Worm (Caenorhabditis elegans) whole organism, late embryonic: ENCODE results near the gene F28H7.8.

Experiments used
- C38D4.7 ChIP-seq: fragments of 200-800 bp; sonication (Bioruptor generic); optimal IDR thresholded peaks from 2 replicates; lab custom pipeline; 2018; ENCODE audit warnings: mild to moderate bottlenecking, missing genetic modification characterization, moderate library complexity, missing compliant biosample characterization
- F13H6.1 ChIP-seq: sonication (generic microtip); optimal IDR thresholded peaks from 2 replicates; lab custom pipeline; 2016; ENCODE audit warnings: missing genetic modification characterization, missing compliant biosample characterization
- T23F11.4 ChIP-seq: fragments of 200-800 bp; sonication (Bioruptor generic); optimal IDR thresholded peaks from 2 replicates; lab custom pipeline; 2018; ENCODE audit warnings: mild to moderate bottlenecking, missing genetic modification characterization, missing compliant biosample characterization
- Y22D7AL.16 ChIP-seq: sonication (generic microtip); optimal IDR thresholded peaks from 2 replicates; lab custom pipeline; 2016; ENCODE audit warnings: missing genetic modification characterization, missing compliant biosample characterization
- ahr-1 ChIP-seq: sonication (generic microtip); optimal IDR thresholded peaks from 2 replicates; lab custom pipeline; 2016; ENCODE audit warnings: missing genetic modification characterization, missing compliant biosample characterization
- ceh-14 ChIP-seq: sonication (generic microtip); optimal IDR thresholded peaks from 2 replicates; lab custom pipeline; 2016; ENCODE audit warnings: missing genotype, missing genetic modification characterization, missing compliant biosample characterization
- ceh-18 ChIP-seq: sonication (generic microtip); optimal IDR thresholded peaks from 2 replicates; lab custom pipeline; 2016; ENCODE audit warnings: missing genetic modification characterization, missing compliant biosample characterization
- ceh-19 ChIP-seq: fragments of 200-800 bp; sonication (Bioruptor generic); optimal IDR thresholded peaks from 2 replicates; lab custom pipeline; 2018; ENCODE audit warnings: mild to moderate bottlenecking, missing genetic modification characterization, missing compliant biosample characterization
- ceh-24 ChIP-seq: sonication (generic microtip); optimal IDR thresholded peaks from 2 replicates; lab custom pipeline; 2016; ENCODE audit warnings: mild to moderate bottlenecking, missing genetic modification characterization, missing compliant biosample characterization
- ceh-30 ChIP-seq: fragments of 150-350 bp; optimal IDR thresholded peaks from 2 replicates; lab custom pipeline; 2014; ENCODE audit warnings: missing biosample characterization, missing genetic modification characterization
- ceh-31 ChIP-seq: sonication (generic microtip); optimal IDR thresholded peaks from 2 replicates; lab custom pipeline; 2016; ENCODE audit warnings: missing genetic modification characterization, missing compliant biosample characterization
- ceh-34 ChIP-seq: sonication (generic microtip); optimal IDR thresholded peaks from 2 replicates; lab custom pipeline; 2016; ENCODE audit warnings: mild to moderate bottlenecking, missing genetic modification characterization, missing compliant biosample characterization
- ceh-45 ChIP-seq: fragments of 200-800 bp; sonication (Bioruptor generic); IDR thresholded peaks from 2 replicates; pipeline ENCODE4 v1.3.6; 2022; ENCODE audit warnings: missing genetic modification reagents, missing genetic modification characterization, missing compliant biosample characterization
- ceh-48 ChIP-seq: sonication (generic microtip); optimal IDR thresholded peaks from 2 replicates; lab custom pipeline; 2016; ENCODE audit warnings: missing genetic modification characterization, inconsistent platforms, missing compliant biosample characterization
- ceh-9 ChIP-seq: sonication (generic microtip); optimal IDR thresholded peaks from 2 replicates; lab custom pipeline; 2016; ENCODE audit warnings: mild to moderate bottlenecking, missing genetic modification characterization, inconsistent platforms, missing compliant biosample characterization
- che-1 ChIP-seq: sonication (generic microtip); optimal IDR thresholded peaks from 2 replicates; lab custom pipeline; 2016; ENCODE audit warnings: mild to moderate bottlenecking, missing genetic modification characterization, missing compliant biosample characterization
- elt-2 ChIP-seq: sonication (generic microtip); optimal IDR thresholded peaks from 2 replicates; lab custom pipeline; 2016; ENCODE audit warnings: missing genetic modification reagents, missing genetic modification characterization, missing compliant biosample characterization
- fkh-10 ChIP-seq: fragments of 150-350 bp; optimal IDR thresholded peaks from 2 replicates; lab custom pipeline; 2014; ENCODE audit warnings: missing biosample characterization, missing genetic modification reagents, missing genetic modification characterization
- gmeb-2 ChIP-seq: sonication (generic microtip); optimal IDR thresholded peaks from 2 replicates; lab custom pipeline; 2016; ENCODE audit warnings: missing genetic modification characterization, inconsistent platforms, missing compliant biosample characterization
- hlh-13 ChIP-seq: fragments of 200-800 bp; sonication (Bioruptor generic); optimal IDR thresholded peaks from 2 replicates; lab custom pipeline; 2018; ENCODE audit warnings: mild to moderate bottlenecking, missing genetic modification characterization, missing compliant biosample characterization
- hlh-15 ChIP-seq: sonication (generic microtip); optimal IDR thresholded peaks from 2 replicates; lab custom pipeline; 2016; ENCODE audit warnings: missing genetic modification characterization, missing compliant biosample characterization
- hlh-30 ChIP-seq: sonication (generic microtip); optimal IDR thresholded peaks from 2 replicates; lab custom pipeline; 2017; ENCODE audit warnings: antibody characterized with exemption, missing genetic modification characterization, missing compliant biosample characterization; ENCODE audit not compliant: insufficient read depth
- hlh-8 ChIP-seq: sonication (generic microtip); optimal IDR thresholded peaks from 2 replicates; lab custom pipeline; 2016; ENCODE audit warnings: missing genotype, missing genetic modification characterization, missing compliant biosample characterization
- lim-6 ChIP-seq: sonication (generic microtip); optimal IDR thresholded peaks from 2 replicates; lab custom pipeline; 2016; ENCODE audit warnings: missing genetic modification characterization, missing compliant biosample characterization
- madf-2 ChIP-seq: sonication (generic microtip); optimal IDR thresholded peaks from 2 replicates; lab custom pipeline; 2017; ENCODE audit warnings: missing genetic modification characterization, missing compliant biosample characterization
- mec-3 ChIP-seq: sonication (generic microtip); optimal IDR thresholded peaks from 2 replicates; lab custom pipeline; 2016; ENCODE audit warnings: borderline replicate concordance, missing genetic modification characterization, missing compliant biosample characterization
- nfya-1 ChIP-seq: sonication (generic microtip); optimal IDR thresholded peaks from 2 replicates; lab custom pipeline; 2017; ENCODE audit warnings: missing genetic modification characterization, mild to moderate bottlenecking, missing compliant biosample characterization, antibody characterized with exemption, moderate library complexity
- nhr-232 ChIP-seq: sonication (generic microtip); optimal IDR thresholded peaks from 2 replicates; lab custom pipeline; 2016; ENCODE audit warnings: missing genetic modification characterization, missing compliant biosample characterization
- npax-4 ChIP-seq: sonication (generic microtip); optimal IDR thresholded peaks from 2 replicates; lab custom pipeline; 2016; ENCODE audit warnings: missing genetic modification characterization, missing compliant biosample characterization
- pag-3 ChIP-seq: sonication (generic microtip); optimal IDR thresholded peaks from 2 replicates; lab custom pipeline; 2016; ENCODE audit warnings: missing compliant biosample characterization, missing genetic modification characterization, borderline replicate concordance
- pat-9 ChIP-seq: fragments of 200-800 bp; sonication (Bioruptor generic); optimal IDR thresholded peaks from 2 replicates; lab custom pipeline; 2018; ENCODE audit warnings: mild to moderate bottlenecking, missing genetic modification characterization, moderate library complexity, missing compliant biosample characterization
- pha-2 ChIP-seq: sonication (generic microtip); optimal IDR thresholded peaks from 2 replicates; lab custom pipeline; 2017; ENCODE audit warnings: mild to moderate bottlenecking, missing genetic modification characterization, missing compliant biosample characterization
- pqm-1 ChIP-seq: sonication (generic microtip); optimal IDR thresholded peaks from 2 replicates; lab custom pipeline; 2016; ENCODE audit warnings: missing genetic modification characterization, missing compliant biosample characterization
- ref-2 ChIP-seq: sonication (generic microtip); optimal IDR thresholded peaks from 2 replicates; lab custom pipeline; 2016; ENCODE audit warnings: missing genetic modification characterization, missing compliant biosample characterization
- sdc-2 ChIP-seq: sonication (generic microtip); optimal IDR thresholded peaks from 2 replicates; lab custom pipeline; 2016; ENCODE audit warnings: missing genotype, missing genetic modification characterization, missing compliant biosample characterization
- sox-4 ChIP-seq: sonication (generic microtip); optimal IDR thresholded peaks from 2 replicates; lab custom pipeline; 2017; ENCODE audit warnings: mild to moderate bottlenecking, missing genetic modification characterization, inconsistent platforms, missing compliant biosample characterization
- syd-9 ChIP-seq: sonication (generic microtip); optimal IDR thresholded peaks from 2 replicates; lab custom pipeline; 2016; ENCODE audit warnings: mild to moderate bottlenecking, missing genetic modification characterization, moderate library complexity, missing compliant biosample characterization
- ttx-3 ChIP-seq: sonication (generic microtip); optimal IDR thresholded peaks from 2 replicates; lab custom pipeline; 2016; ENCODE audit warnings: missing genetic modification reagents, missing genetic modification characterization, missing compliant biosample characterization
- unc-3 ChIP-seq, 2 experiments: fragments of 200-800 bp in 1 of 2; sonication (Bioruptor generic) in 1 of 2; sonication (generic microtip) in 1 of 2; conservative IDR thresholded peaks in 1 of 2; optimal IDR thresholded peaks in 1 of 2; 2 replicates each; pipeline versions ENCODE4 v1.3.6 to Lab custom; 2016 to 2022; ENCODE audit warnings: missing compliant biosample characterization in 2 of 2, missing genetic modification characterization in 2 of 2, missing genetic modification reagents in 1 of 2
- unc-55 ChIP-seq: sonication (generic microtip); optimal IDR thresholded peaks from 2 replicates; lab custom pipeline; 2017; ENCODE audit warnings: missing biosample characterization, missing genetic modification reagents, missing genetic modification characterization

The F28H7.8 gene

DNA sequence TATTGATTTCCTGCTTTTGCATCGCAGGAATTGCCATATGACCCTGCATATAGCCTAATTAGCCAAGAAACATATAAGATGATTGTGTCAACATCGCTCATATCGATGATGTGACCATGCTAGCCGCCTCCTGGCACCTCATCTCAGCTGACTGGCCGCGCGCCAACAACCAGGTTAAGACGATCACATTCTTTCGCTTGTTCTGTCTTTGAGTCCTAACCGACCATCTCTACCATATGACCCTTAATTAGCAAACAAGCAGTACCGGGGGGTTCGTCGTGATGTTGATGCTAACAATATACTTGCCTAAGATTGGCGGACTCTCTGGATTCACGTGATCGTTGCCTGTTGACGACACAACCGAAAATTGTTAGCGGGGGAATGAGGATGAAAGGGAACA, 36.2 kb upstream of the F28H7.8 start:
- TF ChIP-seq pqm-1 (tag; lab: Kevin White, UChicago) (no peak), ceh-24 (no peak), pag-3 (tag; lab: Kevin White, UChicago) (no peak), mec-3 (no peak), sox-4 (tag; lab: Kevin White, UChicago) (no peak), hlh-30 (tag; lab: Kevin White, UChicago) (peak; percentile 42)

DNA sequence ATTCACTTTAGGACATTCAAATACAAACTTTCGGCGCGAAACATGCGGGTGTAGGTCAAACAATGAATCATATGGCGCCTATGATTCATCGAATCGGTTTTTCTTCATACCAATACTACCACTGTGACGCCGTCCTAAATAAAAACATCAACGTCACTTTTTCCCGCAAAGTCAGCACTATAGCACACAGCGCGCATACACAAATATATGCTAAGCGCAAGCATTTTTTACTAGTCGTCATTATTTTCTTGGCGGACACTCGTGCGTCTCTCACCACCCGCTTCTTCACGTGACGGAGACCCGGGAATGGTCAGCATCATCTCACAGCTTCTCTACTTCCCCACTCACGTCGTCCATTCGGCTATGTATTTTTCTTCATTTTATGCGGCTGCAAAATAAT, 35.6 kb upstream of the F28H7.8 start:
- TF ChIP-seq ceh-31 = no peak
- TF ChIP-seq ref-2 = no peak
- peak; percentile 59 for TF ChIP-seq hlh-30 (tag; lab: Kevin White, UChicago)

DNA sequence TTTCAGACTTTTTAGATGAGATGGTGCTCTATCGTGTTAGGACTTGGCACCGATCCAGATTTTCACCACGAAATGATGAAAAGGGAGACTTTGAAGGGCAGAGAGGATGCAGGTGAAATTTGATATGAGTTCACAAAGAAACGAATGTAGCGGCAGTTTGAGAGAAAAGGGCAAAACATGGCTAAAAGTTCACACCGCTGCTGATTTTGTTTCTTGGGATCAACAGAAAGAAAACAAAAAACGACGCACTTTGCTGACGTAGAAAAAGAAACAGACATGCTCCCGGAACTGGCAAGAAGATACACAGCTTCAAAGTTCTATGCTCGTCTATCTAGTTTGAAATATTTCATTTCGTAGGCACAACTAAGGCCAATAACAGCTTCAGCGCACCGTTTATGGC, 35.2 kb upstream of the F28H7.8 start:
- no peak for TF ChIP-seq T23F11.4 (GFP tag; lab: Kevin White, UChicago)
- TF ChIP-seq ceh-34 (tag; lab: Kevin White, UChicago) = peak; percentile 22

DNA sequence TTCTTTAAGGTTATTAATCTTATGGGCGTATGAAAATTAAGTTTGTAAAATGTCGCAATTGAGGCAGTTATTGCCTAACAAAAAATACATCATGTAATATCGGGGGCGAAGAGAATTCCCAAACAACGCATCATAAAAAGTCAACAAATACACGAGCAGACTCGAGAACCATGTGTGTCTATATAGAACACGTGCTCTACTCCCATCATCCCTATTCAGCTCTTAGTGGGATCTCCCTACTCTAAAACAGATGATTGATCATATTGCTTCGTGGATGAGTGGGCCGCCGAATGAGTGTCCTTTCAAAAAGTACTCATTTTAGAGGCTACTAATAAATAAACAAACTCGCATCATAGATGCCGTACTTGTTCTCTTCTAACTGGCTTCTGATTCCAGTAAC, 34.3 kb upstream of the F28H7.8 start:
- TF ChIP-seq gmeb-2 (tag; lab: Kevin White, UChicago) (no peak), ceh-9 (tag; lab: Kevin White, UChicago) (no peak), elt-2 (tag; lab: Kevin White, UChicago) (no peak)
- TF ChIP-seq, all 69 proteins: peak for 0

DNA sequence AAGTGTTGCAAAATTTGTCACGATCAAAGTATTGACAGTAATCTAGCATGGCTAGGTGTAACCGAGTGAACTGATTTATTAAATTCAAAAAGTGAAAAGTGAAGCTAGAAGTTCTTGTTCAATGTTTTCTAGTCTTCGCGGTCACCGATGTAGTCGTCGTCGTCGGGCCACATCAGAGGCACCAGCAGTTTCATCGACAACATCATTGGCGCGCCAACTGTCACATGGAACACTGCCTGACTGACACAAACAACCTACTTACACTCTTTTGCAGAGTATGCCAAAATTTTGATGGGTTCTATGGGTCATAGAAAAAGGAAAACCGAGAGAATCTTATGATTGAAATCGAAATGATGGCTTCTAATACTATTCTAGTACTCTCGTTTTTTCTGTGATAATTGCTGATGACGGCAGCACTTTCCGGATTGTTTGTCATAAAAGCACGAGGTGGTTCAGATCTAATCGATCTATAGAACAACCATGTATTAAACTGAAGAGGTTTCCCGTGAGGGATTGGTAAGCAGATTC, 33.3 kb upstream of the F28H7.8 start:
- TF ChIP-seq ceh-18 (no peak), ttx-3 (no peak), hlh-15 (tag; lab: Kevin White, UChicago) (no peak), ceh-48 (tag; lab: Kevin White, UChicago) (no peak), ceh-45 (no peak), npax-4 (no peak), ceh-30 (tag; lab: Kevin White, UChicago) (no peak), F13H6.1 (tag; lab: Kevin White, UChicago) (no peak), ahr-1 (no peak), sdc-2 (tag; lab: Kevin White, UChicago) (no peak), T23F11.4 (GFP tag; lab: Kevin White, UChicago) (no peak), che-1 (tag; lab: Kevin White, UChicago) (no peak), fkh-10 (GFP tag; lab: Kevin White, UChicago) (no peak)

DNA sequence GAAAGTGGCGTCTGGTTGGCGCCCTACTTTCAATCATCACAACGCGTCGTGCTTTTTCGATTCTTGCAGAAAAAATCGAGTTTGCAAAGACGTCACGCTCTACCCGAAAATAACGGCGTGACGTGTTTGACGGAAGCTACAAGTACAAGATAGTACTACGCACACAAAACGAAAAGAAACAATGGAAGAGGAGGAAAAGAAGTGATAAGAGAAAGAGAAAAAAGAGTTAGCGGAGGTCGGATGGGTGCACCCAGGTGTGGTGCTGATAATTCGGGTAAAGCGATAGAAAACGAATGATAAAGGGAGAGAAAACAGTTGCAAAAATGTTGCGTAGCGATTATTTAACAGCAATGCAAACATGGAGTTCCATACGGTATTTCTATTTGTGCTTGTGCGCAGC, 32.1 kb upstream of the F28H7.8 start:
- TF ChIP-seq ref-2 = no peak
- TF ChIP-seq madf-2 = no peak
- TF ChIP-seq mec-3 = no peak
- no peak for TF ChIP-seq ceh-34 (tag; lab: Kevin White, UChicago)
- TF ChIP-seq syd-9 = no peak
- TF ChIP-seq elt-2 (tag; lab: Kevin White, UChicago) = peak; percentile 88
- no peak for TF ChIP-seq lim-6 (tag; lab: Kevin White, UChicago)

DNA sequence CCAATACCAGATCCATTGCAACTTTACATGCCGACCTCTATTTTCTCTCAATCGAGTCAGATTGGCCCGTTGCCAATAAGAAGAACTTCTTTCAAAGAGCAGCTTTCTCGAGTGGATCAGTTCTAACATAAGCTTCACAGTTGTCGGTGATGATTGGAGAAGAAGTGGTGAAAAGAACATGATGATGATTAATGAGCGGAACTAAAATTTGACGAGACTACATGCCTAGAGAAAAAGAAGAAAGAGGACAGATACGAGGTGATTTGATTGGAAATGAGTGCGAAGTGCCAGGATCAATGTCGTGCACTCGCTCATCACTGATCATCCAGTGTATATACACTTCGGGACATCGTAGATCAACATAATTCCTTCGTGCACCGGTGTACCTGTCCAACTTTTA, 31.1 kb upstream of the F28H7.8 start:
- TF ChIP-seq nhr-232 (tag; lab: Kevin White, UChicago) (no peak), pag-3 (tag; lab: Kevin White, UChicago) (no peak), nfya-1 (tag; lab: Kevin White, UChicago) (peak; percentile 32), unc-3 (GFP tag; conservative IDR thresholded peaks at IDR 0.05; lab: Robert Waterston, UW) (no peak), unc-3 (tag; optimal IDR thresholded peaks at IDR 0.05; lab: Kevin White, UChicago) (no peak), gmeb-2 (tag; lab: Kevin White, UChicago) (no peak), hlh-13 (no peak), fkh-10 (GFP tag; lab: Kevin White, UChicago) (no peak), Y22D7AL.16 (tag; lab: Kevin White, UChicago) (no peak), C38D4.7 (GFP tag; lab: Kevin White, UChicago) (no peak), pha-2 (tag; lab: Kevin White, UChicago) (no peak), che-1 (tag; lab: Kevin White, UChicago) (no peak), ceh-48 (tag; lab: Kevin White, UChicago) (no peak), ceh-24 (no peak), unc-55 (GFP tag; lab: Kevin White, UChicago) (peak; percentile 92), pat-9 (tag; lab: Kevin White, UChicago) (no peak), hlh-30 (tag; lab: Kevin White, UChicago) (no peak), ceh-19 (GFP tag; lab: Kevin White, UChicago) (no peak), hlh-8 (tag; lab: Kevin White, UChicago) (no peak), ceh-14 (tag; lab: Kevin White, UChicago) (no peak)
